Fruit fly (Drosophila melanogaster) whole organism, adult: ENCODE measurements around the gene Nhe1.

Experiments used
- CG11617 ChIP-seq: fragments of 200-800 bp; sonication (Bioruptor generic); optimal IDR thresholded peaks from 2 replicates; lab custom pipeline; 2017; ENCODE audit warnings: mild to moderate bottlenecking, missing biosample characterization, missing genetic modification reagents, missing genetic modification characterization
- CG12768 ChIP-seq: fragments of 200-800 bp; sonication (Bioruptor generic); optimal IDR thresholded peaks from 2 replicates; lab custom pipeline; 2017; ENCODE audit warnings: missing biosample characterization, missing genetic modification characterization, mild to moderate bottlenecking, moderate library complexity, missing genetic modification reagents
- CG14711 ChIP-seq: fragments of 200-800 bp; sonication (Bioruptor generic); optimal IDR thresholded peaks from 2 replicates; lab custom pipeline; 2018; ENCODE audit warnings: missing biosample characterization, mild to moderate bottlenecking, missing genetic modification characterization, moderate library complexity
- CG1620 ChIP-seq: fragments of 200-800 bp; sonication (Bioruptor generic); optimal IDR thresholded peaks from 2 replicates; lab custom pipeline; 2016; ENCODE audit warnings: missing biosample characterization, missing genetic modification characterization
- CG33017 ChIP-seq: fragments of 200-800 bp; sonication (Bioruptor generic); optimal IDR thresholded peaks from 2 replicates; lab custom pipeline; 2018; ENCODE audit warnings: missing biosample characterization, mild to moderate bottlenecking, missing genetic modification characterization, moderate library complexity
- CG5204 ChIP-seq: fragments of 200-800 bp; sonication (Bioruptor generic); optimal IDR thresholded peaks from 2 replicates; lab custom pipeline; 2016; ENCODE audit warnings: missing biosample characterization, missing genetic modification characterization
- CG7045 ChIP-seq: fragments of 200-800 bp; sonication (Bioruptor generic); optimal IDR thresholded peaks from 2 replicates; lab custom pipeline; 2017; ENCODE audit warnings: missing biosample characterization, mild to moderate bottlenecking, missing genetic modification characterization
- CG7101 ChIP-seq: fragments of 200-800 bp; sonication (Bioruptor generic); optimal IDR thresholded peaks from 2 replicates; lab custom pipeline; 2018; ENCODE audit warnings: missing biosample characterization, mild to moderate bottlenecking, missing genetic modification characterization, moderate library complexity
- Clk ChIP-seq: fragments of 200-800 bp; sonication (Bioruptor generic); optimal IDR thresholded peaks from 2 replicates; lab custom pipeline; 2017; ENCODE audit warnings: missing biosample characterization, missing genetic modification characterization
- Crg-1 ChIP-seq: fragments of 200-800 bp; sonication (Bioruptor generic); optimal IDR thresholded peaks from 2 replicates; lab custom pipeline; 2016; ENCODE audit warnings: missing biosample characterization, missing genetic modification characterization
- Hr96 ChIP-seq: fragments of 200-800 bp; sonication (Bioruptor generic); optimal IDR thresholded peaks from 2 replicates; lab custom pipeline; 2016; ENCODE audit warnings: missing biosample characterization, missing genetic modification characterization
- Mnt ChIP-seq: fragments of 200-800 bp; sonication (Bioruptor generic); optimal IDR thresholded peaks from 2 replicates; lab custom pipeline; 2016; ENCODE audit warnings: missing biosample characterization, mild to moderate bottlenecking, missing genetic modification characterization
- bab1 ChIP-seq: fragments of 200-800 bp; sonication (Bioruptor generic); optimal IDR thresholded peaks from 3 replicates; lab custom pipeline; 2019; ENCODE audit warnings: missing biosample characterization, mild to moderate bottlenecking, missing genetic modification characterization, moderate library complexity
- cic ChIP-seq: fragments of 200-800 bp; sonication (Bioruptor generic); optimal IDR thresholded peaks from 2 replicates; lab custom pipeline; 2017; ENCODE audit warnings: missing biosample characterization, mild to moderate bottlenecking, missing genetic modification characterization, moderate library complexity
- cnc ChIP-seq, 2 experiments: fragments of >200 bp; optimal IDR thresholded peaks; 2 replicates each; lab custom pipeline; 2017
- kay ChIP-seq: fragments of 200-800 bp; sonication (Bioruptor generic); peaks from one replicate; lab custom pipeline; 2016; ENCODE audit warnings: missing biosample characterization, missing genetic modification characterization, borderline replicate concordance
- ovo ChIP-seq: fragments of 200-800 bp; sonication (Bioruptor generic); optimal IDR thresholded peaks from 2 replicates; lab custom pipeline; 2016; ENCODE audit warnings: missing biosample characterization, missing genetic modification characterization
- pad ChIP-seq: fragments of 200-800 bp; sonication (Bioruptor generic); optimal IDR thresholded peaks from 3 replicates; lab custom pipeline; 2017; ENCODE audit warnings: missing biosample characterization, missing genetic modification characterization, mild to moderate bottlenecking, moderate library complexity, missing genetic modification reagents
- tj ChIP-seq: fragments of 200-800 bp; sonication (Bioruptor generic); optimal IDR thresholded peaks from 3 replicates; lab custom pipeline; 2017; ENCODE audit warnings: missing biosample characterization, mild to moderate bottlenecking, missing genetic modification characterization, moderate library complexity
- toe ChIP-seq: fragments of 200-800 bp; sonication (Bioruptor generic); optimal IDR thresholded peaks from 2 replicates; lab custom pipeline; 2016; ENCODE audit warnings: missing biosample characterization, missing genetic modification characterization

Gene Nhe1

dm6 chr2L:106540-106939 lies at the start of gene Nhe1, which contains the start of gene Sam-S:
Gene Nhe1 (minus strand): TSS chr2L:106732.
Gene Sam-S (plus strand): TSS chr2L:106903.
- TF ChIP-seq bab1 (GFP tag; lab: Kevin White, UChicago), result peak; percentile 10
- TF ChIP-seq Hr96 (GFP tag; lab: Kevin White, UChicago), result no peak
- no peak for TF ChIP-seq toe (GFP tag; lab: Kevin White, UChicago)
- peak; percentile 81 for TF ChIP-seq kay (GFP tag; lab: Kevin White, UChicago)

- TF ChIP-seq cic (GFP tag; lab: Kevin White, UChicago), result peak; percentile 10
- TF ChIP-seq CG1620 (GFP tag; lab: Kevin White, UChicago), result peak; percentile 13
- TF ChIP-seq Clk (GFP tag; lab: Kevin White, UChicago), result no peak
- no peak for TF ChIP-seq cnc (optimal IDR thresholded peaks at IDR 0.05; lab: Kevin White, UChicago)
- no peak for TF ChIP-seq CG12768 (GFP tag; lab: Kevin White, UChicago)
- TF ChIP-seq tj (GFP tag; lab: Kevin White, UChicago), result peak; percentile 15
- peak; percentile 95 for TF ChIP-seq CG14711
- TF ChIP-seq CG33017 (tag; lab: Kevin White, UChicago), result no peak
- TF ChIP-seq Mnt (GFP tag; lab: Kevin White, UChicago), result peak; percentile 26
- TF ChIP-seq CG11617 (GFP tag; lab: Kevin White, UChicago), result no peak
- peak; percentile 43 for TF ChIP-seq Crg-1
- no peak for TF ChIP-seq CG5204 (GFP tag; lab: Kevin White, UChicago)
- TF ChIP-seq Hr96 (GFP tag; lab: Kevin White, UChicago), result no peak
- peak; percentile 11 for TF ChIP-seq CG7101 (tag; lab: Kevin White, UChicago)
- TF ChIP-seq bab1 (GFP tag; lab: Kevin White, UChicago), result peak; percentile 43
- TF ChIP-seq CG7045 (GFP tag; lab: Kevin White, UChicago), result no peak
- no peak for TF ChIP-seq toe (GFP tag; lab: Kevin White, UChicago)
- no peak for TF ChIP-seq ovo (GFP tag; lab: Kevin White, UChicago)
- peak; percentile 19 for TF ChIP-seq pad
- TF ChIP-seq kay (GFP tag; lab: Kevin White, UChicago), result no peak
These were observed 49.5 kb upstream of the Nhe1 start, which contains the start of gene CG3436 for dm6 chr2L:155994-156393. Gene CG3436 (plus strand): TSS chr2L:156029.

dm6 chr2L:155215-155712 lies 48.7 kb upstream of the Nhe1 start, which contains the start of gene Pus10:
Gene Pus10 (minus strand): TSS chr2L:155305.
- TF ChIP-seq Mnt (GFP tag; lab: Kevin White, UChicago) (peak; percentile 93), cnc (optimal IDR thresholded peaks at IDR 0.05; lab: Kevin White, UChicago) (no peak), cic (GFP tag; lab: Kevin White, UChicago) (peak; percentile 49), pad (peak; percentile 28), CG7101 (tag; lab: Kevin White, UChicago) (peak; percentile 49), CG33017 (tag; lab: Kevin White, UChicago) (peak; percentile 17), CG14711 (no peak), CG11617 (GFP tag; lab: Kevin White, UChicago) (peak; percentile 60), CG7045 (GFP tag; lab: Kevin White, UChicago) (peak; percentile 42), Crg-1 (peak; percentile 30), CG12768 (GFP tag; lab: Kevin White, UChicago) (peak; percentile 54), ovo (GFP tag; lab: Kevin White, UChicago) (no peak), tj (GFP tag; lab: Kevin White, UChicago) (peak; percentile 0), bab1 (GFP tag; lab: Kevin White, UChicago) (peak; percentile 24)

dm6 chr2L:153142-153541 lies 46.6 kb upstream of the Nhe1 start, which contains the start of gene CG42399:
Gene CG42399 (minus strand): TSS chr2L:153300.
- no peak for TF ChIP-seq bab1 (GFP tag; lab: Kevin White, UChicago)
- TF ChIP-seq toe (GFP tag; lab: Kevin White, UChicago), result no peak
- no peak for TF ChIP-seq Crg-1
- TF ChIP-seq ovo (GFP tag; lab: Kevin White, UChicago), result no peak
- no peak for TF ChIP-seq kay (GFP tag; lab: Kevin White, UChicago)
- TF ChIP-seq pad, result no peak
- no peak for TF ChIP-seq Hr96 (GFP tag; lab: Kevin White, UChicago)
- no peak for TF ChIP-seq cic (GFP tag; lab: Kevin White, UChicago)
- TF ChIP-seq tj (GFP tag; lab: Kevin White, UChicago), result no peak
- TF ChIP-seq CG11617 (GFP tag; lab: Kevin White, UChicago), result no peak
- no peak for TF ChIP-seq CG5204 (GFP tag; lab: Kevin White, UChicago)
- no peak for TF ChIP-seq CG14711

- TF ChIP-seq CG5204 (GFP tag; lab: Kevin White, UChicago), result no peak
- no peak for TF ChIP-seq CG33017 (tag; lab: Kevin White, UChicago)
- TF ChIP-seq Hr96 (GFP tag; lab: Kevin White, UChicago), result no peak
- no peak for TF ChIP-seq Mnt (GFP tag; lab: Kevin White, UChicago)
- TF ChIP-seq toe (GFP tag; lab: Kevin White, UChicago), result no peak
- no peak for TF ChIP-seq ovo (GFP tag; lab: Kevin White, UChicago)
- TF ChIP-seq CG7045 (GFP tag; lab: Kevin White, UChicago), result no peak
- TF ChIP-seq pad, result no peak
- TF ChIP-seq CG14711, result no peak
- TF ChIP-seq CG1620 (GFP tag; lab: Kevin White, UChicago), result no peak
- TF ChIP-seq kay (GFP tag; lab: Kevin White, UChicago), result no peak
- TF ChIP-seq bab1 (GFP tag; lab: Kevin White, UChicago), result no peak
- no peak for TF ChIP-seq tj (GFP tag; lab: Kevin White, UChicago)
- TF ChIP-seq Crg-1, result no peak
These were observed 40.0 kb upstream of the Nhe1 start for dm6 chr2L:146503-146902.

dm6 chr2L:143088-143487 lies 36.6 kb upstream of the Nhe1 start, which contains the start of the genes CG31974 and CG11454:
Gene CG31974 (minus strand): TSS chr2L:143091.
Gene CG11454 (plus strand): TSS chr2L:143323.
- TF ChIP-seq CG12768 (GFP tag; lab: Kevin White, UChicago) (no peak), bab1 (GFP tag; lab: Kevin White, UChicago) (peak; percentile 9), Mnt (GFP tag; lab: Kevin White, UChicago) (peak; percentile 1), cic (GFP tag; lab: Kevin White, UChicago) (peak; percentile 40)
